Worm (Caenorhabditis elegans) whole organism, L4/young adult: ENCODE data around the gene sprr-1.

Experiments
- W03F9.2 ChIP-seq: fragments of 150-350 bp; optimal IDR thresholded peaks from 2 replicates; lab custom pipeline; 2014; ENCODE audit warnings: missing biosample characterization, missing genetic modification characterization
- dao-5 ChIP-seq: sonication (generic microtip); optimal IDR thresholded peaks from 2 replicates; lab custom pipeline; 2016; ENCODE audit warnings: missing genotype, missing genetic modification characterization, moderate library complexity, missing compliant biosample characterization
- him-1 ChIP-seq: sonication (generic microtip); optimal IDR thresholded peaks from 2 replicates; lab custom pipeline; 2016; ENCODE audit warnings: missing genotype, missing genetic modification reagents, missing genetic modification characterization, missing compliant biosample characterization

Gene sprr-1

ce11 chrX:15466032-15466431, at the start of gene sprr-1:
Gene sprr-1 (plus strand): TSS chrX:15466300.
- TF ChIP-seq him-1 (tag; lab: Kevin White, UChicago) (no peak), dao-5 (tag; lab: Kevin White, UChicago) (no peak), W03F9.2 (tag; lab: Kevin White, UChicago) (no peak)

ce11 chrX:15420671-15421070, 45.4 kb upstream of the sprr-1 start, which contains the start of gene F39D8.3:
Gene F39D8.3 (plus strand): TSS chrX:15420971.
- no peak for TF ChIP-seq W03F9.2 (tag; lab: Kevin White, UChicago)
- no peak for TF ChIP-seq him-1 (tag; lab: Kevin White, UChicago)
- TF ChIP-seq dao-5 (tag; lab: Kevin White, UChicago) = no peak

- TF ChIP-seq dao-5 (tag; lab: Kevin White, UChicago) = no peak
- TF ChIP-seq him-1 (tag; lab: Kevin White, UChicago) = no peak
- TF ChIP-seq W03F9.2 (tag; lab: Kevin White, UChicago) = no peak
Measured at ce11 chrX:15423708-15424423, 42.2 kb upstream of the sprr-1 start.

- no peak for TF ChIP-seq dao-5 (tag; lab: Kevin White, UChicago)
- TF ChIP-seq him-1 (tag; lab: Kevin White, UChicago) = no peak
- TF ChIP-seq W03F9.2 (tag; lab: Kevin White, UChicago) = no peak
Measured at ce11 chrX:15427931-15428330, 38.2 kb upstream of the sprr-1 start, which contains the start of gene nas-13. Gene nas-13 (minus strand): TSS chrX:15428253.

- no peak for TF ChIP-seq W03F9.2 (tag; lab: Kevin White, UChicago)
- TF ChIP-seq him-1 (tag; lab: Kevin White, UChicago) = no peak
- no peak for TF ChIP-seq dao-5 (tag; lab: Kevin White, UChicago)
Measured at ce11 chrX:15430983-15431382, 35.1 kb upstream of the sprr-1 start, which contains the start of gene blos-8. Gene blos-8 (minus strand): TSS chrX:15431198.

ce11 chrX:15433487-15433886, 32.6 kb upstream of the sprr-1 start, which contains the start of gene flp-32:
Gene flp-32 (plus strand): TSS chrX:15433787.
- no peak for TF ChIP-seq dao-5 (tag; lab: Kevin White, UChicago)
- TF ChIP-seq him-1 (tag; lab: Kevin White, UChicago) = no peak
- TF ChIP-seq W03F9.2 (tag; lab: Kevin White, UChicago) = no peak

- TF ChIP-seq W03F9.2 (tag; lab: Kevin White, UChicago) (no peak), dao-5 (tag; lab: Kevin White, UChicago) (no peak), him-1 (tag; lab: Kevin White, UChicago) (no peak)
Measured at ce11 chrX:15434922-15435321, 31.2 kb upstream of the sprr-1 start.

- TF ChIP-seq W03F9.2 (tag; lab: Kevin White, UChicago) (no peak), him-1 (tag; lab: Kevin White, UChicago) (no peak), dao-5 (tag; lab: Kevin White, UChicago) (no peak)
Measured at ce11 chrX:15438768-15439167, 27.3 kb upstream of the sprr-1 start.

ce11 chrX:15440744-15441685, 25.1 kb upstream of the sprr-1 start, which contains the start of gene mocs-1:
Gene mocs-1 (minus strand): TSS chrX:15440794.
- TF ChIP-seq him-1 (tag; lab: Kevin White, UChicago) = no peak
- TF ChIP-seq dao-5 (tag; lab: Kevin White, UChicago) = no peak
- TF ChIP-seq W03F9.2 (tag; lab: Kevin White, UChicago) = no peak

ce11 chrX:15441686-15442067, 24.4 kb upstream of the sprr-1 start, which contains the start of gene nkat-3:
Gene nkat-3 (plus strand): TSS chrX:15441731.
- no peak for TF ChIP-seq him-1 (tag; lab: Kevin White, UChicago)
- no peak for TF ChIP-seq W03F9.2 (tag; lab: Kevin White, UChicago)
- no peak for TF ChIP-seq dao-5 (tag; lab: Kevin White, UChicago)

ce11 chrX:15446292-15446794, 19.8 kb upstream of the sprr-1 start, which contains the start of gene R03A10.5:
Gene R03A10.5 (plus strand): TSS chrX:15446722.
- TF ChIP-seq dao-5 (tag; lab: Kevin White, UChicago) (no peak), W03F9.2 (tag; lab: Kevin White, UChicago) (no peak), him-1 (tag; lab: Kevin White, UChicago) (no peak)

- TF ChIP-seq dao-5 (tag; lab: Kevin White, UChicago) = no peak
- no peak for TF ChIP-seq him-1 (tag; lab: Kevin White, UChicago)
- TF ChIP-seq W03F9.2 (tag; lab: Kevin White, UChicago) = no peak
Measured at ce11 chrX:15465050-15465449, 1.1 kb upstream of the sprr-1 start.
